Worm (Caenorhabditis elegans): ENCODE results near the gene pph-2.

ce11 chrIV:11903676-11904075 is 26.1 kb upstream of the pph-2 start:
- TF ChIP-seq pes-1 (GFP tag; IDR thresholded peaks at IDR 0.05), result no peak
- TF ChIP-seq ama-1 (optimal IDR thresholded peaks at IDR 0.05), result no peak
